Worm (Caenorhabditis elegans): ENCODE measurements around the gene gcc-1.

ce11 chrX:3126979-3127378, 32.8 kb upstream of the gcc-1 start, which contains the start of gene spc-1:
- TF ChIP-seq med-1 (GFP tag; optimal IDR thresholded peaks at IDR 0.05; ENCODE audit: insufficient read depth) (no peak), ztf-29 (GFP tag; IDR thresholded peaks at IDR 0.05) (no peak), T22C8.4 (GFP tag; IDR thresholded peaks at IDR 0.05) (no peak), klf-2 (GFP tag; conservative IDR thresholded peaks at IDR 0.05) (no peak), ref-1 (GFP tag; conservative IDR thresholded peaks at IDR 0.05) (no peak), tab-1 (GFP tag; IDR thresholded peaks at IDR 0.05) (no peak), flt-1 (GFP tag; IDR thresholded peaks at IDR 0.05) (no peak)

Measured in whole organism, midembryonic.